Worm (Caenorhabditis elegans) whole organism, mixed stage, embryonic: ENCODE measurements around the gene F57B9.8.

Experiments used
- M03D4.4 ChIP-seq: sonication (generic microtip); optimal IDR thresholded peaks from 2 replicates; lab custom pipeline; 2017; ENCODE audit warnings: mild to moderate bottlenecking, missing genetic modification characterization, missing compliant biosample characterization
- bed-3 ChIP-seq: fragments of 200-800 bp; sonication (Bioruptor generic); optimal IDR thresholded peaks from 3 replicates; lab custom pipeline; 2018; ENCODE audit warnings: mild to moderate bottlenecking, missing genetic modification characterization, moderate library complexity, missing compliant biosample characterization
- blmp-1 ChIP-seq: fragments of 150-350 bp; optimal IDR thresholded peaks from 2 replicates; lab custom pipeline; 2014; ENCODE audit warnings: missing biosample characterization, missing genetic modification characterization
- ceh-39 ChIP-seq: fragments of 150-350 bp; optimal IDR thresholded peaks from 2 replicates; lab custom pipeline; 2014; ENCODE audit warnings: missing biosample characterization, missing genetic modification characterization
- ceh-43 ChIP-seq: fragments of 200-800 bp; sonication (Bioruptor generic); optimal IDR thresholded peaks from 2 replicates; lab custom pipeline; 2018; ENCODE audit warnings: mild to moderate bottlenecking, missing genetic modification characterization, moderate library complexity, missing compliant biosample characterization
- ceh-83 ChIP-seq: fragments of 200-800 bp; sonication (Bioruptor generic); optimal IDR thresholded peaks from 2 replicates; lab custom pipeline; 2018; ENCODE audit warnings: mild to moderate bottlenecking, missing genetic modification characterization, missing compliant biosample characterization
- ces-1 ChIP-seq: fragments of 150-350 bp; optimal IDR thresholded peaks from 2 replicates; lab custom pipeline; 2014; ENCODE audit warnings: missing biosample characterization, missing genetic modification reagents, missing genetic modification characterization
- cnd-1 ChIP-seq: fragments of 200-800 bp; sonication (Bioruptor generic); optimal IDR thresholded peaks from 2 replicates; lab custom pipeline; 2018; ENCODE audit warnings: mild to moderate bottlenecking, missing genetic modification characterization, missing compliant biosample characterization
- drap-1 ChIP-seq: fragments of 200-800 bp; sonication (Bioruptor generic); optimal IDR thresholded peaks from 3 replicates; lab custom pipeline; 2018; ENCODE audit warnings: mild to moderate bottlenecking, missing genetic modification characterization, missing compliant biosample characterization
- elt-1 ChIP-seq: sonication (generic microtip); optimal IDR thresholded peaks from 2 replicates; lab custom pipeline; 2017; ENCODE audit warnings: missing genetic modification characterization, mild to moderate bottlenecking, missing compliant biosample characterization, antibody characterized with exemption, moderate library complexity, borderline replicate concordance; ENCODE audit not compliant: insufficient read depth
- elt-3 ChIP-seq: fragments of 150-350 bp; optimal IDR thresholded peaks from 2 replicates; lab custom pipeline; 2014; ENCODE audit warnings: missing biosample characterization, missing genetic modification characterization
- hlh-1 ChIP-seq: fragments of 150-350 bp; optimal IDR thresholded peaks from 2 replicates; lab custom pipeline; 2014; ENCODE audit warnings: missing biosample characterization, missing genetic modification reagents, missing genetic modification characterization
- lin-13 ChIP-seq: fragments of 150-350 bp; optimal IDR thresholded peaks from 2 replicates; lab custom pipeline; 2014; ENCODE audit warnings: missing biosample characterization, missing genetic modification characterization
- lin-32 ChIP-seq: fragments of 200-800 bp; sonication (Bioruptor generic); optimal IDR thresholded peaks from 2 replicates; lab custom pipeline; 2018; ENCODE audit warnings: mild to moderate bottlenecking, missing genetic modification characterization, missing compliant biosample characterization
- lsy-2 ChIP-seq: fragments of 150-350 bp; optimal IDR thresholded peaks from 2 replicates; lab custom pipeline; 2014; ENCODE audit warnings: missing biosample characterization, missing genetic modification characterization
- mab-5 ChIP-seq: fragments of 150-350 bp; optimal IDR thresholded peaks from 2 replicates; lab custom pipeline; 2014; ENCODE audit warnings: missing biosample characterization, missing genetic modification characterization
- mep-1 ChIP-seq: fragments of 150-350 bp; optimal IDR thresholded peaks from 2 replicates; lab custom pipeline; 2017; ENCODE audit warnings: missing biosample characterization, missing genetic modification reagents, missing genetic modification characterization, inconsistent platforms
- mls-2 ChIP-seq: sonication (generic microtip); optimal IDR thresholded peaks from 2 replicates; lab custom pipeline; 2016; ENCODE audit warnings: mild to moderate bottlenecking, missing genetic modification characterization, moderate library complexity, missing compliant biosample characterization
- nhr-12 ChIP-seq: fragments of 150-350 bp; optimal IDR thresholded peaks from 2 replicates; lab custom pipeline; 2014; ENCODE audit warnings: missing biosample characterization, missing genetic modification characterization
- nhr-2 ChIP-seq: fragments of 150-350 bp; optimal IDR thresholded peaks from 2 replicates; lab custom pipeline; 2014; ENCODE audit warnings: missing biosample characterization, missing genetic modification characterization
- nhr-237 ChIP-seq: fragments of 150-350 bp; optimal IDR thresholded peaks from 2 replicates; lab custom pipeline; 2014; ENCODE audit warnings: missing biosample characterization, missing genetic modification characterization
- nhr-28 ChIP-seq: fragments of 150-350 bp; optimal IDR thresholded peaks from 2 replicates; lab custom pipeline; 2014; ENCODE audit warnings: missing biosample characterization, missing genetic modification characterization
- nhr-76 ChIP-seq: sonication (generic microtip); optimal IDR thresholded peaks from 2 replicates; lab custom pipeline; 2017; ENCODE audit warnings: missing biosample characterization, missing genetic modification characterization
- pha-4 ChIP-seq: fragments of 150-350 bp; optimal IDR thresholded peaks from 2 replicates; lab custom pipeline; 2018; ENCODE audit warnings: missing biosample characterization, missing genetic modification reagents, missing genetic modification characterization
- sem-2 ChIP-seq: fragments of 200-800 bp; sonication (Bioruptor generic); optimal IDR thresholded peaks from 2 replicates; lab custom pipeline; 2018; ENCODE audit warnings: mild to moderate bottlenecking, missing genetic modification characterization, missing compliant biosample characterization
- snpc-4 ChIP-seq: fragments of 150-350 bp; optimal IDR thresholded peaks from 2 replicates; lab custom pipeline; 2014; ENCODE audit warnings: missing biosample characterization, missing genetic modification characterization
- sptf-1 ChIP-seq: sonication (generic microtip); optimal IDR thresholded peaks from 2 replicates; lab custom pipeline; 2017; ENCODE audit warnings: mild to moderate bottlenecking, missing genetic modification characterization, moderate library complexity, missing compliant biosample characterization
- tbx-8 ChIP-seq: fragments of 200-800 bp; sonication (Bioruptor generic); optimal IDR thresholded peaks from 2 replicates; lab custom pipeline; 2018; ENCODE audit warnings: mild to moderate bottlenecking, missing genetic modification characterization, moderate library complexity, missing compliant biosample characterization
- unc-120 ChIP-seq: sonication (generic microtip); optimal IDR thresholded peaks from 2 replicates; lab custom pipeline; 2017; ENCODE audit warnings: missing genetic modification characterization, missing compliant biosample characterization; ENCODE audit not compliant: poor library complexity, severe bottlenecking
- unc-39 ChIP-seq: fragments of 150-350 bp; optimal IDR thresholded peaks from 2 replicates; lab custom pipeline; 2014; ENCODE audit warnings: missing biosample characterization, missing genetic modification characterization
- unc-62 ChIP-seq: fragments of 150-350 bp; optimal IDR thresholded peaks from 2 replicates; lab custom pipeline; 2014; ENCODE audit warnings: missing biosample characterization, missing genetic modification reagents, missing genetic modification characterization
- zip-8 ChIP-seq: fragments of 150-350 bp; optimal IDR thresholded peaks from 2 replicates; lab custom pipeline; 2014; ENCODE audit warnings: missing biosample characterization, missing genetic modification characterization
- ztf-11 ChIP-seq: fragments of 150-350 bp; optimal IDR thresholded peaks from 2 replicates; lab custom pipeline; 2014; ENCODE audit warnings: missing biosample characterization, missing genetic modification characterization

Gene F57B9.8

DNA sequence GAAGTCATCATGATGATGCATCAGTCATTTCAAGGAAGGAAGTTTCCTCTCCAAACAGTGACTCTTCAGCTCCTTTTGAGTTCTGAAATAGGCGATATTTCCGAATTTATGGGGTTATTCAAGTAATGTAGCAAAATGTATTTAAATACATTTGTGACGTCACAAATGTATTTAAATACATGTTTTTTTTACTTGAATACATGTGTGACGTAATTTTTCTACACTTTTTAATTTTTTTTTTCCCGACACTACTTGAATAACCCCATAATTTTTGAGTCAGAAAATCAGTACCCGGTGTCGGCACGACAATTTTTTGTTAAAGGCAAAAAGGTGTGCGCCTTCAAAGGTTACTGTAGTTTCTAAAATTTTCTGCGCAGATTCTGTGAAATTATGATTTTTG, 39.8 kb upstream of the F57B9.8 start:
- TF ChIP-seq lsy-2 (no peak), zip-8 (tag; lab: Kevin White, UChicago) (peak; percentile 91)

DNA sequence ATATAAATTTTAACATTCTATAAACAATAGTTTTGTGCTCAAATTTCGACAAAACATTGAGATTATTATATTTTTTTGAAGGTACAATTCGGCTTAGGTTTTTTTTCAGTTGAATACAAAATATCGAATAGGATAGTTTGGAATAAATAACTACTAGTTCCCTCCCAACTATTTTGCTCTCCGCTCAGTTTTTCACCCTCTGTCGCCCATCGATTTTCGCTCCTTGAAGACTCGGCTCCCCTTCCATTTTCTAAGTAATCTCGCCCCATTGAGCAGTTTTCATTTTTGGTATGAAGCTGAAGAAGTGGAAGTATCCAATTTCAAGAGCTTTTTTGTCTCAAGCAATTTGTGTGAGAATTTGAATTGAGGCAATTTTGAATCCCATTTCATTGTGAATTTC, 38.6 kb upstream of the F57B9.8 start, which contains the start of gene F31E3.2:
TSS of gene F31E3.2 (plus strand) at position 301 of the 400 bp plus-strand sequence.
- no peak for TF ChIP-seq snpc-4
- no peak for TF ChIP-seq sem-2 (GFP tag; lab: Kevin White, UChicago)
- TF ChIP-seq unc-120 (tag; lab: Kevin White, UChicago), result no peak
- TF ChIP-seq nhr-28 (tag; lab: Kevin White, UChicago), result no peak
- no peak for TF ChIP-seq unc-62
- TF ChIP-seq lin-32 (GFP tag; lab: Kevin White, UChicago), result no peak
- no peak for TF ChIP-seq blmp-1
- TF ChIP-seq nhr-12 (tag; lab: Kevin White, UChicago), result no peak
- TF ChIP-seq ces-1 (GFP tag; lab: Kevin White, UChicago), result no peak
- TF ChIP-seq pha-4 (tag; lab: Kevin White, UChicago), result no peak
- no peak for TF ChIP-seq elt-1 (tag; lab: Kevin White, UChicago)
- TF ChIP-seq mab-5 (tag; lab: Kevin White, UChicago), result no peak
- TF ChIP-seq nhr-76 (tag; lab: Kevin White, UChicago), result no peak
- no peak for TF ChIP-seq sptf-1 (tag; lab: Kevin White, UChicago)
- TF ChIP-seq drap-1 (GFP tag; lab: Kevin White, UChicago), result no peak
- TF ChIP-seq lin-13 (tag; lab: Kevin White, UChicago), result no peak
- no peak for TF ChIP-seq cnd-1 (tag; lab: Kevin White, UChicago)
- TF ChIP-seq ceh-39 (tag; lab: Kevin White, UChicago), result no peak
- TF ChIP-seq ztf-11 (tag; lab: Kevin White, UChicago), result no peak

DNA sequence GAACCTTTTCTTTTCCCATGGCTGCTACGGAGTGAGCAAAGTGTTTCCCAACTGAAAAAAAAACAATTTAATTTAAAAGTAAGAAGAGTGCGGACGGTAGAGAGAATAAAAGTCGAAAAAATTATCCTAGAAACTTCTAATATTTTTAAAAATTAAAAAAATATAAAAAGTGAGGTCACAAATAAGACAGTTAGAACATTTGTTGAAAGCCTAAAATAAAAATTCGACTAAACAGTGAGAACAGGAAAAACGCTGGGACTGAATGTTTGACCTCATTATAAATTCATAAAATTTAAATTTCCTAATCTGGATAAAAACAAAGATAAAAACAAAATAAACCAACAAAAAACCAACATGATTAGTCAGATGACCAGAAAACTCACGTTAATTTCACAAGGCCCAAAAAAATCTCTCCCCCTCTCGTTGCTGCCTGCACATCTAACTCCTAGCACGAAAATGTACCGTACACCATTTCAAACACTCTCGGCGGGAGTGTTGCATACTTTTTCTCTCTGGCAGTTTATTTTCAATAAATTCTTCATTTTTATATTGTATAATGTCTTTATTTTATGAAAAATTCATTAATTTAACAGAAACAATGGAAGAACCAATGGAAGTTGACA, 36.7 kb upstream of the F57B9.8 start, which contains the start of the genes eef-1A.1 and rfc-4:
TSS of gene eef-1A.1 (minus strand) at position 51 of the 623 bp plus-strand sequence.
TSS of gene rfc-4 (plus strand) at position 592 of the 623 bp plus-strand sequence.
- TF ChIP-seq sem-2 (GFP tag; lab: Kevin White, UChicago) (no peak), pha-4 (tag; lab: Kevin White, UChicago) (peak; percentile 97), unc-39 (tag; lab: Kevin White, UChicago) (no peak), elt-3 (tag; lab: Kevin White, UChicago) (peak; percentile 63), mep-1 (tag; lab: Kevin White, UChicago) (peak; percentile 97), ces-1 (GFP tag; lab: Kevin White, UChicago) (peak; percentile 89), lsy-2 (peak; percentile 100), nhr-2 (tag; lab: Kevin White, UChicago) (peak; percentile 80), nhr-28 (tag; lab: Kevin White, UChicago) (no peak), unc-62 (peak; percentile 85), ceh-83 (GFP tag; lab: Kevin White, UChicago) (no peak), tbx-8 (GFP tag; lab: Kevin White, UChicago) (no peak), lin-32 (GFP tag; lab: Kevin White, UChicago) (no peak), ceh-43 (peak; percentile 39), bed-3 (GFP tag; lab: Kevin White, UChicago) (peak; percentile 18), drap-1 (GFP tag; lab: Kevin White, UChicago) (peak; percentile 71), nhr-237 (tag; lab: Kevin White, UChicago) (peak; percentile 96), ztf-11 (tag; lab: Kevin White, UChicago) (peak; percentile 79), cnd-1 (tag; lab: Kevin White, UChicago) (peak; percentile 31), lin-13 (tag; lab: Kevin White, UChicago) (peak; percentile 91), hlh-1 (tag; lab: Kevin White, UChicago) (peak; percentile 83), mab-5 (tag; lab: Kevin White, UChicago) (peak; percentile 75), M03D4.4 (tag; lab: Kevin White, UChicago) (peak; percentile 73), mls-2 (peak; percentile 58), unc-120 (tag; lab: Kevin White, UChicago) (peak; percentile 76), sptf-1 (tag; lab: Kevin White, UChicago) (peak; percentile 87), nhr-76 (tag; lab: Kevin White, UChicago) (no peak), blmp-1 (peak; percentile 19), ceh-39 (tag; lab: Kevin White, UChicago) (peak; percentile 97)
